Worm (Caenorhabditis elegans) whole organism, young adult: ENCODE data around the gene ZK829.3.

Experiments
- C17E4.6 ChIP-seq: fragments of 200-800 bp; sonication (Bioruptor generic); IDR thresholded peaks from 2 replicates; pipeline ENCODE4 v1.3.6; 2022; ENCODE audit warnings: missing genetic modification reagents, missing genetic modification characterization, missing compliant biosample characterization
- attf-5 ChIP-seq: fragments of 200-800 bp; sonication (Bioruptor generic); optimal IDR thresholded peaks from 2 replicates; lab custom pipeline; 2018; ENCODE audit warnings: mild to moderate bottlenecking, missing genetic modification characterization, missing compliant biosample characterization
- die-1 ChIP-seq: sonication (generic microtip); optimal IDR thresholded peaks from 2 replicates; lab custom pipeline; 2016; ENCODE audit warnings: missing genotype, mild to moderate bottlenecking, missing genetic modification characterization, missing compliant biosample characterization
- madf-3 ChIP-seq: fragments of 200-800 bp; sonication (Bioruptor generic); IDR thresholded peaks from 2 replicates; pipeline ENCODE4 v1.3.6; 2022; ENCODE audit warnings: missing genetic modification reagents, missing genetic modification characterization, missing compliant biosample characterization
- nhr-179 ChIP-seq: sonication (generic microtip); optimal IDR thresholded peaks from 2 replicates; lab custom pipeline; 2016; ENCODE audit warnings: mild to moderate bottlenecking, missing genetic modification characterization, missing compliant biosample characterization
- snpc-1.1 ChIP-seq: sonication (generic microtip); optimal IDR thresholded peaks from 2 replicates; lab custom pipeline; 2017; ENCODE audit warnings: missing genetic modification characterization, mild to moderate bottlenecking, missing compliant biosample characterization, antibody characterized with exemption, moderate library complexity, missing genotype, missing genetic modification reagents; ENCODE audit not compliant: insufficient read depth
- snpc-4 ChIP-seq, 5 experiments: fragments of 150-350 bp in 1 of 5; sonication (generic microtip) in 4 of 5; optimal IDR thresholded peaks; 2 replicates each; lab custom pipeline; 2014 to 2018; ENCODE audit warnings: missing genetic modification characterization in 5 of 5, missing biosample characterization in 3 of 5, antibody characterized with exemption in 2 of 5, mild to moderate bottlenecking in 2 of 5, missing compliant biosample characterization in 2 of 5, missing genotype in 2 of 5, moderate library complexity in 2 of 5, missing genetic modification reagents in 1 of 5
- unc-62 ChIP-seq: fragments of 150-350 bp; optimal IDR thresholded peaks from 2 replicates; lab custom pipeline; 2014; ENCODE audit warnings: missing biosample characterization, missing genetic modification reagents, missing genetic modification characterization

DNA sequence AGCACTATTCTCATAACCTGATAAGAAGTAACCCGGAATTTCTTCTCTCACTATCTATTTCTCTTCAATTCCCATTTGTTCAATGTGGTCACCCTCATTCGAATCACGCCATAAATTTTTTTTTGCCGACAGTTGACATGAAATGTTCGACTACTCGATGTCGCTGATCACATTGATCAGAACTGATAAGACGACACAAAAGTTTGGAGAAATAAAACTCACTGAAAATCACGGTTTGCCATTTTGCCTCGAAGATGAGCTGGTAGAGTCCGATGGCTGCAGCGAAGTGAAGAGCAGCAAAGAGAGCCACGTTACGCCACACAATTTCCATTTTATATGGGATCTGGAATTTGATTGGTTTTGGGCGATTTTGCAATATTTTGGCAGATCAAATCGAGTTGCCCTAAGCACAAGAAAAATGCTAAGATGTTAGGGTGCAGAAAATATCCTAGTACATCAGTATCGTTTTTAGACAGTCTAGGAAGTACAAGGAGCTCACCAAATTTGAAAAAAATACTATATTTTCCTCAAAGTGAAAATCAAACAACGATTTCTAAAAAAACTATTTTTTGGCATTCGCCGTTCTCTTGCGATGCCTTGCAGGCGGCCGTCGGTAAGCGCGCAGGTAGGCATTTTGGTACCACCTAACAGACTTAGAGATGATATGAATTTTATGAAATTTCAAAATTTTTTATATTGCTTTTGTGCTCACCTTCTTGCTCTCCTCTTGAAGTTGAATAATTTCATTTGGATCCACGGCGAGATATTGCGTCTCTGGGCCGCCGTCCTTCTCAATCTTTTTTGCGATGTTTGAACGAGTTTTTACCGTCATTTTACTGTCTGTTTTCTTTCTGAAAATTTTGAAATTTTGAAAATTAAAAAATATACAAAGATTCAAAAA, 30.4 kb downstream of the ZK829.3 start, which contains the start of gene fat-6:
- TF ChIP-seq snpc-1.1 (tag; lab: Kevin White, UChicago) (no peak), attf-5 (no peak), unc-62 (no peak), C17E4.6 (GFP tag; lab: Robert Waterston, UW) (no peak), nhr-179 (no peak), die-1 (tag; lab: Kevin White, UChicago) (no peak), snpc-4 (GFP tag; optimal IDR thresholded peaks at IDR 0.05; lab: Kevin White, UChicago) (no peak), snpc-4 (tag; optimal IDR thresholded peaks at IDR 0.05; lab: Kevin White, UChicago) (no peak), madf-3 (GFP tag; lab: Robert Waterston, UW) (0 out of 2 replicates have a peak, but pooled peaks have one; percentile 65)
